Worm (Caenorhabditis elegans) whole organism, L1 larva: Measurements from ENCODE around the gene grk-2.

Experiments
- F16B12.6 ChIP-seq: fragments of 150-350 bp; optimal IDR thresholded peaks from 2 replicates; lab custom pipeline; 2014; ENCODE audit warnings: missing biosample characterization, missing genetic modification characterization
- Y116A8C.19 ChIP-seq: sonication (generic microtip); optimal IDR thresholded peaks from 2 replicates; lab custom pipeline; 2016; ENCODE audit warnings: missing compliant biosample characterization, missing genetic modification characterization, borderline replicate concordance
- aha-1 ChIP-seq: fragments of 150-350 bp; optimal IDR thresholded peaks from 2 replicates; lab custom pipeline; 2014; ENCODE audit warnings: missing biosample characterization, missing genetic modification characterization
- aly-2 ChIP-seq: fragments of 150-350 bp; optimal IDR thresholded peaks from 2 replicates; lab custom pipeline; 2014; ENCODE audit warnings: missing biosample characterization, missing genetic modification characterization
- blmp-1 ChIP-seq: fragments of 150-350 bp; optimal IDR thresholded peaks from 2 replicates; lab custom pipeline; 2014; ENCODE audit warnings: missing biosample characterization, missing genetic modification characterization
- ceh-63 ChIP-seq: fragments of 200-800 bp; sonication (Bioruptor generic); optimal IDR thresholded peaks from 2 replicates; lab custom pipeline; 2018; ENCODE audit warnings: mild to moderate bottlenecking, missing genetic modification characterization, missing compliant biosample characterization
- ceh-8 ChIP-seq: fragments of 200-800 bp; sonication (Bioruptor generic); optimal IDR thresholded peaks from 2 replicates; lab custom pipeline; 2018; ENCODE audit warnings: mild to moderate bottlenecking, missing genetic modification characterization, moderate library complexity, missing compliant biosample characterization
- ceh-90 ChIP-seq: sonication (generic microtip); optimal IDR thresholded peaks from 2 replicates; lab custom pipeline; 2016; ENCODE audit warnings: missing genetic modification characterization, missing compliant biosample characterization
- ces-1 ChIP-seq: fragments of 150-350 bp; optimal IDR thresholded peaks from 2 replicates; lab custom pipeline; 2014; ENCODE audit warnings: missing biosample characterization, missing genetic modification reagents, missing genetic modification characterization
- dpl-1 ChIP-seq, 3 experiments: fragments of 150-350 bp in 2 of 3; sonication (generic microtip) in 1 of 3; optimal IDR thresholded peaks; 2 replicates each; lab custom pipeline; 2014 to 2017; ENCODE audit warnings: missing biosample characterization in 3 of 3, missing genetic modification characterization in 3 of 3, missing genetic modification reagents in 3 of 3
- dsc-1 ChIP-seq: sonication (generic microtip); optimal IDR thresholded peaks from 2 replicates; lab custom pipeline; 2016; ENCODE audit warnings: mild to moderate bottlenecking, missing genetic modification characterization, missing compliant biosample characterization
- efl-1 ChIP-seq, 4 experiments: fragments of 150-350 bp; optimal IDR thresholded peaks in 3 of 4; peaks in 1 of 4; 1 replicate in 1 of 4; 2 replicates in 3 of 4; lab custom pipeline; 2014; ENCODE audit warnings: missing biosample characterization in 2 of 4, missing genetic modification characterization in 2 of 4, missing genetic modification reagents in 2 of 4
- egl-13 ChIP-seq: sonication (generic microtip); optimal IDR thresholded peaks from 2 replicates; lab custom pipeline; 2016; ENCODE audit warnings: missing genotype, missing genetic modification reagents, missing genetic modification characterization, missing compliant biosample characterization
- elt-2 ChIP-seq: sonication (generic microtip); optimal IDR thresholded peaks from 2 replicates; lab custom pipeline; 2016; ENCODE audit warnings: missing genetic modification characterization, mild to moderate bottlenecking, inconsistent platforms, missing compliant biosample characterization, missing genetic modification reagents
- elt-3 ChIP-seq, 6 experiments: fragments of 150-350 bp in 1 of 6; sonication (generic microtip); optimal IDR thresholded peaks; 2 replicates each; lab custom pipeline; 2017 to 2018; ENCODE audit warnings: missing biosample characterization in 6 of 6, missing genetic modification characterization in 6 of 6, inconsistent platforms in 1 of 6
- ets-5 ChIP-seq: fragments of 200-800 bp; sonication (Bioruptor generic); IDR thresholded peaks from 2 replicates; pipeline ENCODE4 v1.3.6; 2022; ENCODE audit warnings: missing genetic modification characterization, missing compliant biosample characterization
- fkh-4 ChIP-seq: sonication (generic microtip); optimal IDR thresholded peaks from 2 replicates; lab custom pipeline; 2016; ENCODE audit warnings: missing compliant biosample characterization, missing genetic modification characterization, borderline replicate concordance
- fkh-8 ChIP-seq: sonication (generic microtip); optimal IDR thresholded peaks from 2 replicates; lab custom pipeline; 2016; ENCODE audit warnings: mild to moderate bottlenecking, missing genetic modification characterization, missing compliant biosample characterization
- fos-1 ChIP-seq: fragments of 150-350 bp; optimal IDR thresholded peaks from 2 replicates; lab custom pipeline; 2014; ENCODE audit warnings: missing biosample characterization, missing genetic modification characterization
- grh-1 ChIP-seq: fragments of 200-800 bp; sonication (Bioruptor generic); IDR thresholded peaks from 2 replicates; pipeline ENCODE4 v1.3.6; 2022; ENCODE audit warnings: missing genetic modification reagents, missing genetic modification characterization, missing compliant biosample characterization
- hlh-17 ChIP-seq: fragments of 200-800 bp; sonication (Bioruptor generic); optimal IDR thresholded peaks from 2 replicates; lab custom pipeline; 2018; ENCODE audit warnings: missing genetic modification characterization, mild to moderate bottlenecking, missing compliant biosample characterization, moderate library complexity, borderline replicate concordance
- hlh-4 ChIP-seq: sonication (generic microtip); optimal IDR thresholded peaks from 2 replicates; lab custom pipeline; 2016; ENCODE audit warnings: mild to moderate bottlenecking, missing genetic modification characterization, missing compliant biosample characterization
- isw-1 ChIP-seq: fragments of 200-800 bp; sonication (Bioruptor generic); IDR thresholded peaks from 2 replicates; pipeline ENCODE4 v1.3.6; 2022; ENCODE audit warnings: missing genetic modification characterization, missing compliant biosample characterization
- jun-1 ChIP-seq: fragments of 150-350 bp; optimal IDR thresholded peaks from 2 replicates; lab custom pipeline; 2014; ENCODE audit warnings: missing biosample characterization, missing genetic modification reagents, missing genetic modification characterization
- lin-14 ChIP-seq: fragments of 200-800 bp; sonication (Bioruptor generic); optimal IDR thresholded peaks from 2 replicates; lab custom pipeline; 2018; ENCODE audit warnings: mild to moderate bottlenecking, missing genetic modification characterization, moderate library complexity, missing compliant biosample characterization
- lin-15B ChIP-seq: fragments of 150-350 bp; sonication (generic microtip); optimal IDR thresholded peaks from 3 replicates; lab custom pipeline; 2014; ENCODE audit warnings: missing biosample characterization, missing genetic modification characterization
- lsy-2 ChIP-seq, 2 experiments: fragments of 150-350 bp; optimal IDR thresholded peaks; 2 replicates each; lab custom pipeline; 2014; ENCODE audit warnings: missing biosample characterization in 2 of 2, missing genetic modification characterization in 2 of 2
- mdl-1 ChIP-seq, 2 experiments: fragments of 150-350 bp; optimal IDR thresholded peaks; 2 replicates each; lab custom pipeline; 2014 to 2017; ENCODE audit warnings: missing biosample characterization in 2 of 2, missing genetic modification characterization in 2 of 2, inconsistent platforms in 1 of 2
- mef-2 ChIP-seq: fragments of 150-350 bp; optimal IDR thresholded peaks from 2 replicates; lab custom pipeline; 2014; ENCODE audit warnings: missing biosample characterization, missing genetic modification characterization
- mep-1 ChIP-seq: fragments of 150-350 bp; optimal IDR thresholded peaks from 2 replicates; lab custom pipeline; 2014; ENCODE audit warnings: missing biosample characterization, missing genetic modification characterization
- nhr-12 ChIP-seq: sonication (generic microtip); optimal IDR thresholded peaks from 2 replicates; lab custom pipeline; 2017; ENCODE audit warnings: missing biosample characterization, missing genetic modification characterization
- nhr-20 ChIP-seq: sonication (generic microtip); optimal IDR thresholded peaks from 2 replicates; lab custom pipeline; 2016; ENCODE audit warnings: mild to moderate bottlenecking, missing genetic modification characterization, missing compliant biosample characterization
- nhr-237 ChIP-seq: fragments of 150-350 bp; optimal IDR thresholded peaks from 2 replicates; lab custom pipeline; 2014; ENCODE audit warnings: missing biosample characterization, missing genetic modification characterization
- nhr-71 ChIP-seq: sonication (generic microtip); optimal IDR thresholded peaks from 2 replicates; lab custom pipeline; 2016; ENCODE audit warnings: mild to moderate bottlenecking, missing genetic modification characterization, moderate library complexity, missing compliant biosample characterization
- nhr-84 ChIP-seq: sonication (generic microtip); optimal IDR thresholded peaks from 2 replicates; lab custom pipeline; 2017; ENCODE audit warnings: missing biosample characterization, missing genetic modification characterization
- nhr-90 ChIP-seq: sonication (generic microtip); optimal IDR thresholded peaks from 2 replicates; lab custom pipeline; 2016; ENCODE audit warnings: mild to moderate bottlenecking, missing genetic modification characterization, missing compliant biosample characterization; ENCODE audit not compliant: poor library complexity
- pag-3 ChIP-seq: sonication (generic microtip); optimal IDR thresholded peaks from 2 replicates; lab custom pipeline; 2017; ENCODE audit warnings: missing genetic modification characterization, mild to moderate bottlenecking, missing compliant biosample characterization, antibody characterized with exemption, borderline replicate concordance; ENCODE audit not compliant: insufficient read depth
- pax-3 ChIP-seq: fragments of 200-800 bp; sonication (Bioruptor generic); optimal IDR thresholded peaks from 2 replicates; lab custom pipeline; 2018; ENCODE audit warnings: mild to moderate bottlenecking, missing genetic modification characterization, moderate library complexity, missing compliant biosample characterization
- pqm-1 ChIP-seq: sonication (generic microtip); optimal IDR thresholded peaks from 3 replicates; lab custom pipeline; 2017; ENCODE audit warnings: missing biosample characterization, missing genetic modification characterization
- rnt-1 ChIP-seq: sonication (generic microtip); optimal IDR thresholded peaks from 2 replicates; lab custom pipeline; 2016; ENCODE audit warnings: mild to moderate bottlenecking, missing genetic modification characterization, moderate library complexity, missing compliant biosample characterization
- skn-1 ChIP-seq: fragments of 150-350 bp; optimal IDR thresholded peaks from 2 replicates; lab custom pipeline; 2014; ENCODE audit warnings: missing biosample characterization, missing genetic modification characterization
- snu-23 ChIP-seq: sonication (generic microtip); optimal IDR thresholded peaks from 2 replicates; lab custom pipeline; 2016; ENCODE audit warnings: missing genetic modification characterization, missing compliant biosample characterization
- sox-4 ChIP-seq: sonication (generic microtip); optimal IDR thresholded peaks from 2 replicates; lab custom pipeline; 2016; ENCODE audit warnings: missing genetic modification characterization, missing compliant biosample characterization
- sup-37 ChIP-seq: fragments of 200-800 bp; sonication (Bioruptor generic); optimal IDR thresholded peaks from 2 replicates; lab custom pipeline; 2018; ENCODE audit warnings: mild to moderate bottlenecking, missing genetic modification characterization, missing compliant biosample characterization
- swsn-7 ChIP-seq: sonication (generic microtip); optimal IDR thresholded peaks from 2 replicates; lab custom pipeline; 2016; ENCODE audit warnings: missing genetic modification characterization, missing compliant biosample characterization
- tbx-2 ChIP-seq: sonication (generic microtip); optimal IDR thresholded peaks from 2 replicates; lab custom pipeline; 2016; ENCODE audit warnings: missing genetic modification characterization, missing compliant biosample characterization
- unc-130 ChIP-seq: fragments of 150-350 bp; optimal IDR thresholded peaks from 2 replicates; lab custom pipeline; 2017; ENCODE audit warnings: missing biosample characterization, missing genetic modification characterization, inconsistent platforms
- unc-62 ChIP-seq: fragments of 150-350 bp; optimal IDR thresholded peaks from 2 replicates; lab custom pipeline; 2014; ENCODE audit warnings: missing biosample characterization, missing genetic modification reagents, missing genetic modification characterization
- unc-86 ChIP-seq: sonication (generic microtip); optimal IDR thresholded peaks from 2 replicates; lab custom pipeline; 2016; ENCODE audit warnings: missing genetic modification characterization, missing compliant biosample characterization
- vab-15 ChIP-seq: sonication (generic microtip); optimal IDR thresholded peaks from 2 replicates; lab custom pipeline; 2017; ENCODE audit warnings: missing genotype, mild to moderate bottlenecking, missing genetic modification characterization, missing compliant biosample characterization
- xbp-1 ChIP-seq: sonication (generic microtip); optimal IDR thresholded peaks from 2 replicates; lab custom pipeline; 2016; ENCODE audit warnings: missing genetic modification characterization, missing compliant biosample characterization
- ztf-11 ChIP-seq, 2 experiments: sonication (generic microtip); optimal IDR thresholded peaks; 2 replicates each; lab custom pipeline; 2016 to 2017; ENCODE audit warnings: missing genetic modification characterization in 2 of 2, missing biosample characterization in 1 of 2, missing compliant biosample characterization in 1 of 2
- ztf-4 ChIP-seq: fragments of 150-350 bp; optimal IDR thresholded peaks from 2 replicates; lab custom pipeline; 2014; ENCODE audit warnings: missing biosample characterization, missing genetic modification characterization

grk-2 gene

DNA sequence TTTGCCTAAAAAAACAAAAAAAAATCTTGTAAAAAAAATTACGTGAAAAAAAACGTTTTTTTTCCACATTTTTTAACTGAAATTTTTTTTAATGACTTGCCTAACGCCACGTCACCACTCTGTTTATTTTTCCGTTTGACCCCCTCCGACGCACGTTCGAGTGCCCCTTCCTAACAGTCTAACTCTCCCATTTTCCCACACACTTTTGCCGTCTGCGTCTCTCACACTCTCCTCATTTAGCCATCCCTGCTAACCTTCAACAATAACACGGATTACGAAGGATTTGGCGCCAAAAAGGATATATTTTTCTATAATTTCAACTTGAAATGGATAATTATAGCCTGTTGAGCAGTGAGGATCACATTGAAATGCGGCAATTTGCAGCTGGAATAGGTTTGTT lies 28.7 kb upstream of the grk-2 start:
- TF ChIP-seq lin-14 = peak; percentile 64
- TF ChIP-seq pag-3 (tag; lab: Kevin White, UChicago) = no peak
- no peak for TF ChIP-seq unc-86 (tag; lab: Kevin White, UChicago)
- peak; percentile 26 for TF ChIP-seq swsn-7 (tag; lab: Kevin White, UChicago)
- TF ChIP-seq fkh-8 (tag; lab: Kevin White, UChicago) = no peak
- TF ChIP-seq elt-2 (tag; lab: Kevin White, UChicago) = no peak
- TF ChIP-seq nhr-90 = no peak
- TF ChIP-seq hlh-17 = no peak
- TF ChIP-seq aly-2 (tag; lab: Kevin White, UChicago) = no peak
- no peak for TF ChIP-seq rnt-1 (tag; lab: Kevin White, UChicago)
- no peak for TF ChIP-seq elt-3 (tag; optimal IDR thresholded peaks at IDR 0.05; lab: Kevin White, UChicago)
- no peak for TF ChIP-seq nhr-237 (tag; lab: Kevin White, UChicago)
- no peak for TF ChIP-seq sup-37
- TF ChIP-seq sox-4 (tag; lab: Kevin White, UChicago) = no peak
- no peak for TF ChIP-seq nhr-84
- TF ChIP-seq ztf-4 (tag; lab: Kevin White, UChicago) = no peak
- TF ChIP-seq lsy-2 (tag; optimal IDR thresholded peaks at IDR 0.05; lab: Kevin White, UChicago) = no peak
- no peak for TF ChIP-seq fos-1
- TF ChIP-seq mep-1 (tag; lab: Kevin White, UChicago) = no peak
- no peak for TF ChIP-seq ceh-8
- TF ChIP-seq efl-1 (optimal IDR thresholded peaks at IDR 0.05; lab: Kevin White, UChicago) = peak; percentile 1 to 62
- no peak for TF ChIP-seq efl-1 (GFP tag; optimal IDR thresholded peaks at IDR 0.05 in 1 of 2; lab: Kevin White, UChicago)
- TF ChIP-seq ztf-11 (tag; optimal IDR thresholded peaks at IDR 0.05; lab: Kevin White, UChicago) = no peak
- no peak for TF ChIP-seq unc-130 (tag; lab: Kevin White, UChicago)
- TF ChIP-seq lin-15B (tag; lab: Kevin White, UChicago) = no peak
- peak; percentile 7 for TF ChIP-seq tbx-2 (tag; lab: Kevin White, UChicago)
- no peak for TF ChIP-seq nhr-12 (tag; lab: Kevin White, UChicago)
- peak in 1 of 3 experiments; percentile 7 for TF ChIP-seq dpl-1 (GFP tag; optimal IDR thresholded peaks at IDR 0.05; lab: Kevin White, UChicago)
- no peak for TF ChIP-seq pax-3 (tag; lab: Kevin White, UChicago)
- no peak for TF ChIP-seq Y116A8C.19 (tag; lab: Kevin White, UChicago)
- TF ChIP-seq fkh-4 (tag; lab: Kevin White, UChicago) = no peak
- peak; percentile 81 for TF ChIP-seq xbp-1 (tag; lab: Kevin White, UChicago)
- no peak for TF ChIP-seq hlh-4 (tag; lab: Kevin White, UChicago)
- TF ChIP-seq F16B12.6 (tag; lab: Kevin White, UChicago) = no peak
- TF ChIP-seq unc-62 (GFP tag; lab: Kevin White, UChicago) = no peak
- peak; percentile 45 for TF ChIP-seq nhr-71
- TF ChIP-seq egl-13 (tag; lab: Kevin White, UChicago) = no peak
- TF ChIP-seq isw-1 (GFP tag; lab: Robert Waterston, UW) = no peak
- TF ChIP-seq ceh-63 (GFP tag; lab: Kevin White, UChicago) = no peak
- TF ChIP-seq nhr-20 = no peak
- TF ChIP-seq blmp-1 = peak; percentile 14
- TF ChIP-seq mdl-1 (tag; optimal IDR thresholded peaks at IDR 0.05; lab: Kevin White, UChicago) = peak in 1 of 2 experiments; percentile 37
- TF ChIP-seq ceh-90 (tag; lab: Kevin White, UChicago) = no peak
- no peak for TF ChIP-seq vab-15 (tag; lab: Kevin White, UChicago)
- no peak for TF ChIP-seq grh-1 (GFP tag; lab: Robert Waterston, UW)
- no peak for TF ChIP-seq aha-1 (tag; lab: Kevin White, UChicago)
- TF ChIP-seq ets-5 (GFP tag; lab: Robert Waterston, UW) = no peak
- no peak for TF ChIP-seq pqm-1
- TF ChIP-seq jun-1 (tag; lab: Kevin White, UChicago) = no peak
- TF ChIP-seq ces-1 (GFP tag; lab: Kevin White, UChicago) = no peak
- no peak for TF ChIP-seq skn-1 (tag; lab: Kevin White, UChicago)
- no peak for TF ChIP-seq dsc-1 (tag; lab: Kevin White, UChicago)
- no peak for TF ChIP-seq mef-2
- TF ChIP-seq snu-23 (GFP tag; lab: Kevin White, UChicago) = peak; percentile 46
